Fruit fly (Drosophila melanogaster) Kc167 (cell line): ENCODE data around the gene Nfs1.

ENCODE experiments used
- Myc ChIP-seq: fragments of >200 bp; optimal IDR thresholded peaks from 2 replicates; lab custom pipeline; 2017; ENCODE audit warnings: missing external identifiers
- Sin3A ChIP-seq: fragments of >200 bp; optimal IDR thresholded peaks from 2 replicates; lab custom pipeline; 2018; ENCODE audit warnings: missing external identifiers
- h ChIP-seq: fragments of >200 bp; optimal IDR thresholded peaks from 3 replicates; lab custom pipeline; 2018; ENCODE audit warnings: missing external identifiers
- psq ChIP-seq: fragments of >200 bp; optimal IDR thresholded peaks from 2 replicates; lab custom pipeline; 2017; ENCODE audit warnings: missing external identifiers

- TF ChIP-seq h = no peak
- TF ChIP-seq Myc (lab: Kevin White, UChicago) = no peak
- TF ChIP-seq Sin3A (lab: Kevin White, UChicago) = no peak
- no peak for TF ChIP-seq psq
Measured at dm6 chr2L:12011682-12012655, 12.5 kb downstream of the Nfs1 start.
